Worm (Caenorhabditis elegans) whole organism, L4 larva: ENCODE results near the gene C16C8.11.
A peak's percentile ranks its signal among the peaks of the same experiment; 100 is the strongest.

Experiments used
- F44E2.7 ChIP-seq: fragments of 200-800 bp; sonication (Bioruptor generic); IDR thresholded peaks from 2 replicates; pipeline ENCODE4 v2.1.2; 2022; ENCODE audit warnings: missing genetic modification characterization, missing compliant biosample characterization
- F49E8.2 ChIP-seq: sonication (generic microtip); optimal IDR thresholded peaks from 2 replicates; lab custom pipeline; 2016; ENCODE audit warnings: missing compliant biosample characterization, mild to moderate bottlenecking, missing genetic modification characterization, borderline replicate concordance
- Y48G9A.11 ChIP-seq: fragments of 200-800 bp; sonication (Bioruptor generic); IDR thresholded peaks from 2 replicates; pipeline ENCODE4 v1.3.6; 2022; ENCODE audit warnings: missing genetic modification reagents, missing genetic modification characterization, missing compliant biosample characterization
- aha-1 ChIP-seq: fragments of 150-350 bp; peaks from one replicate; lab custom pipeline; 2014; ENCODE audit warnings: missing biosample characterization, missing genetic modification characterization
- arid-1 ChIP-seq: fragments of 200-800 bp; sonication (Bioruptor generic); conservative IDR thresholded peaks from 2 replicates; pipeline ENCODE4 v1.3.6; 2022; ENCODE audit warnings: missing genetic modification reagents, missing genetic modification characterization, missing compliant biosample characterization
- ceh-20 ChIP-seq: fragments of 200-800 bp; sonication (Bioruptor generic); IDR thresholded peaks from 2 replicates; pipeline ENCODE4 v1.3.6; 2022; ENCODE audit warnings: missing genetic modification reagents, missing genetic modification characterization, missing compliant biosample characterization
- ceh-28 ChIP-seq: fragments of 150-350 bp; optimal IDR thresholded peaks from 2 replicates; lab custom pipeline; 2014; ENCODE audit warnings: missing biosample characterization, missing genetic modification reagents, missing genetic modification characterization
- ceh-32 ChIP-seq: sonication (generic microtip); optimal IDR thresholded peaks from 2 replicates; lab custom pipeline; 2016; ENCODE audit warnings: mild to moderate bottlenecking, missing genetic modification characterization, missing compliant biosample characterization; ENCODE audit not compliant: poor library complexity
- ceh-44 ChIP-seq: fragments of 200-800 bp; sonication (Bioruptor generic); IDR thresholded peaks from 2 replicates; pipeline ENCODE4 v1.3.6; 2022; ENCODE audit warnings: missing genetic modification reagents, missing genetic modification characterization, missing compliant biosample characterization
- cey-2 ChIP-seq: sonication (generic microtip); optimal IDR thresholded peaks from 3 replicates; lab custom pipeline; 2017; ENCODE audit warnings: missing genetic modification characterization, mild to moderate bottlenecking, missing compliant biosample characterization, antibody characterized with exemption, borderline replicate concordance; ENCODE audit not compliant: insufficient read depth
- ctbp-1 ChIP-seq: fragments of 200-800 bp; sonication (Bioruptor generic); IDR thresholded peaks from 2 replicates; pipeline ENCODE4 v1.3.6; 2022; ENCODE audit warnings: missing genetic modification reagents, missing genetic modification characterization, missing compliant biosample characterization
- daf-16 ChIP-seq, 3 experiments: sonication (generic microtip); optimal IDR thresholded peaks; 2 replicates each; lab custom pipeline; 2016 to 2017; ENCODE audit warnings: missing genetic modification characterization in 3 of 3, missing genetic modification reagents in 3 of 3, mild to moderate bottlenecking in 2 of 3, missing compliant biosample characterization in 2 of 3, missing biosample characterization in 1 of 3, moderate library complexity in 1 of 3
- daf-19 ChIP-seq: fragments of 200-800 bp; sonication (Bioruptor generic); conservative IDR thresholded peaks from 2 replicates; pipeline ENCODE4 v1.3.6; 2022; ENCODE audit warnings: missing genetic modification characterization, missing compliant biosample characterization
- daf-8 ChIP-seq: fragments of 200-800 bp; sonication (Bioruptor generic); IDR thresholded peaks from 2 replicates; pipeline ENCODE4 v1.3.6; 2022; ENCODE audit warnings: missing genetic modification characterization, missing compliant biosample characterization
- dmd-6 ChIP-seq: fragments of 200-800 bp; sonication (Bioruptor generic); IDR thresholded peaks from 2 replicates; pipeline ENCODE4 v1.3.6; 2022; ENCODE audit warnings: missing genetic modification reagents, missing genetic modification characterization, missing compliant biosample characterization
- dmd-9 ChIP-seq: fragments of 200-800 bp; sonication (Bioruptor generic); IDR thresholded peaks from 2 replicates; pipeline ENCODE4 v1.3.6; 2022; ENCODE audit warnings: missing genetic modification reagents, missing genetic modification characterization, missing compliant biosample characterization
- dpl-1 ChIP-seq: fragments of 150-350 bp; optimal IDR thresholded peaks from 2 replicates; lab custom pipeline; 2014; ENCODE audit warnings: missing biosample characterization, missing genetic modification reagents, missing genetic modification characterization
- duxl-1 ChIP-seq: sonication (generic microtip); optimal IDR thresholded peaks from 2 replicates; lab custom pipeline; 2016; ENCODE audit warnings: mild to moderate bottlenecking, missing genetic modification characterization, moderate library complexity, missing compliant biosample characterization; ENCODE audit not compliant: poor library complexity
- dve-1 ChIP-seq: sonication (generic microtip); optimal IDR thresholded peaks from 2 replicates; lab custom pipeline; 2017; ENCODE audit warnings: antibody characterized with exemption, mild to moderate bottlenecking, missing genetic modification characterization, missing compliant biosample characterization; ENCODE audit not compliant: insufficient read depth
- gei-8 ChIP-seq: fragments of 200-800 bp; sonication (Bioruptor generic); optimal IDR thresholded peaks from 2 replicates; lab custom pipeline; 2018; ENCODE audit warnings: mild to moderate bottlenecking, missing genetic modification characterization, missing compliant biosample characterization
- hif-1 ChIP-seq, 2 experiments: sonication (generic microtip); optimal IDR thresholded peaks; 2 replicates each; lab custom pipeline; 2016 to 2017; ENCODE audit warnings: missing compliant biosample characterization in 2 of 2, missing genetic modification characterization in 2 of 2, missing genetic modification reagents in 2 of 2, missing genotype in 2 of 2, mild to moderate bottlenecking in 1 of 2
- hlh-30 ChIP-seq: sonication (generic microtip); optimal IDR thresholded peaks from 2 replicates; lab custom pipeline; 2017; ENCODE audit warnings: antibody characterized with exemption, mild to moderate bottlenecking, missing genetic modification characterization, missing compliant biosample characterization; ENCODE audit not compliant: insufficient read depth
- hmg-1.1 ChIP-seq: fragments of 200-800 bp; sonication (Bioruptor generic); IDR thresholded peaks from 2 replicates; pipeline ENCODE4 v1.3.6; 2022; ENCODE audit warnings: missing genetic modification reagents, missing genetic modification characterization, missing compliant biosample characterization
- lin-1 ChIP-seq: fragments of 200-800 bp; sonication (Bioruptor generic); IDR thresholded peaks from 2 replicates; pipeline ENCODE4 v1.3.6; 2022; ENCODE audit warnings: missing genetic modification reagents, missing genetic modification characterization, missing compliant biosample characterization
- lin-13 ChIP-seq: fragments of 150-350 bp; optimal IDR thresholded peaks from 2 replicates; lab custom pipeline; 2014; ENCODE audit warnings: missing biosample characterization, missing genetic modification reagents, missing genetic modification characterization
- lin-38 ChIP-seq: fragments of 200-800 bp; sonication (Bioruptor generic); IDR thresholded peaks from 2 replicates; pipeline ENCODE4 v1.3.6; 2022; ENCODE audit warnings: missing genetic modification reagents, missing genetic modification characterization, missing compliant biosample characterization
- lir-3 ChIP-seq: sonication (generic microtip); optimal IDR thresholded peaks from 2 replicates; lab custom pipeline; 2016; ENCODE audit warnings: mild to moderate bottlenecking, missing genetic modification characterization, missing compliant biosample characterization
- lsy-2 ChIP-seq, 2 experiments: fragments of 150-350 bp in 1 of 2; sonication (generic microtip) in 1 of 2; optimal IDR thresholded peaks; 2 replicates each; lab custom pipeline; 2014 to 2017; ENCODE audit warnings: missing biosample characterization in 2 of 2, missing genetic modification characterization in 2 of 2
- madf-9 ChIP-seq: fragments of 200-800 bp; sonication (Bioruptor generic); conservative IDR thresholded peaks from 2 replicates; pipeline ENCODE4 v1.3.6; 2022; ENCODE audit warnings: missing genetic modification reagents, missing genetic modification characterization, missing compliant biosample characterization
- mes-2 ChIP-seq: sonication (generic microtip); optimal IDR thresholded peaks from 2 replicates; lab custom pipeline; 2016; ENCODE audit warnings: missing genotype, mild to moderate bottlenecking, missing genetic modification characterization, missing compliant biosample characterization; ENCODE audit not compliant: poor library complexity, severe bottlenecking
- mxl-3 ChIP-seq: fragments of 200-800 bp; sonication (Bioruptor generic); optimal IDR thresholded peaks from 2 replicates; lab custom pipeline; 2018; ENCODE audit warnings: mild to moderate bottlenecking, missing genetic modification characterization, missing compliant biosample characterization
- nhr-102 ChIP-seq: sonication (generic microtip); optimal IDR thresholded peaks from 2 replicates; lab custom pipeline; 2016; ENCODE audit warnings: mild to moderate bottlenecking, missing genetic modification characterization, moderate library complexity, missing compliant biosample characterization
- nhr-25 ChIP-seq: sonication (generic microtip); optimal IDR thresholded peaks from 2 replicates; lab custom pipeline; 2017; ENCODE audit warnings: missing genetic modification characterization, mild to moderate bottlenecking, missing compliant biosample characterization, antibody characterized with exemption, moderate library complexity, borderline replicate concordance; ENCODE audit not compliant: insufficient read depth
- nhr-28 ChIP-seq: fragments of 150-350 bp; optimal IDR thresholded peaks from 2 replicates; lab custom pipeline; 2014; ENCODE audit warnings: missing biosample characterization, missing genetic modification characterization
- nhr-41 ChIP-seq: fragments of 200-800 bp; sonication (Bioruptor generic); IDR thresholded peaks from 2 replicates; pipeline ENCODE4 v1.3.6; 2022; ENCODE audit warnings: missing genetic modification reagents, missing genetic modification characterization, missing compliant biosample characterization
- nhr-48 ChIP-seq: sonication (generic microtip); optimal IDR thresholded peaks from 2 replicates; lab custom pipeline; 2016; ENCODE audit warnings: mild to moderate bottlenecking, missing genetic modification characterization, missing compliant biosample characterization
- pha-4 ChIP-seq, 2 experiments: fragments of 150-350 bp in 1 of 2; fragments of 200-800 bp in 1 of 2; sonication (Bioruptor generic) in 1 of 2; IDR thresholded peaks in 1 of 2; optimal IDR thresholded peaks in 1 of 2; 2 replicates each; pipeline versions ENCODE4 v1.3.6 to Lab custom; 2014 to 2022; ENCODE audit warnings: missing genetic modification characterization in 2 of 2, missing genetic modification reagents in 2 of 2, missing biosample characterization in 1 of 2, missing compliant biosample characterization in 1 of 2
- rbr-2 ChIP-seq: sonication (generic microtip); optimal IDR thresholded peaks from 2 replicates; lab custom pipeline; 2016; ENCODE audit warnings: missing genotype, missing genetic modification characterization, missing compliant biosample characterization
- saeg-2 ChIP-seq: fragments of 200-800 bp; sonication (Bioruptor generic); IDR thresholded peaks from 2 replicates; pipeline ENCODE4 v1.3.6; 2022; ENCODE audit warnings: missing genetic modification reagents, missing genetic modification characterization, missing compliant biosample characterization
- sdz-12 ChIP-seq: fragments of 200-800 bp; sonication (Bioruptor generic); optimal IDR thresholded peaks from 2 replicates; lab custom pipeline; 2018; ENCODE audit warnings: mild to moderate bottlenecking, missing genetic modification characterization, missing compliant biosample characterization
- set-16 ChIP-seq: fragments of 200-800 bp; sonication (Bioruptor generic); IDR thresholded peaks from 2 replicates; pipeline ENCODE4 v1.3.6; 2022; ENCODE audit warnings: missing genetic modification reagents, missing genetic modification characterization, missing compliant biosample characterization
- spr-3 ChIP-seq: fragments of 200-800 bp; sonication (Bioruptor generic); optimal IDR thresholded peaks from 2 replicates; lab custom pipeline; 2018; ENCODE audit warnings: mild to moderate bottlenecking, missing genetic modification characterization, missing compliant biosample characterization
- tag-97 ChIP-seq: fragments of 200-800 bp; sonication (Bioruptor generic); IDR thresholded peaks from 2 replicates; pipeline ENCODE4 v1.3.6; 2022; ENCODE audit warnings: missing genetic modification characterization, missing compliant biosample characterization
- tra-1 ChIP-seq: fragments of 200-800 bp; sonication (Bioruptor generic); IDR thresholded peaks from 2 replicates; pipeline ENCODE4 v1.3.6; 2022; ENCODE audit warnings: missing genetic modification reagents, missing genetic modification characterization, missing compliant biosample characterization
- zip-11 ChIP-seq: fragments of 200-800 bp; sonication (Bioruptor generic); IDR thresholded peaks from 2 replicates; pipeline ENCODE4 v1.3.6; 2022; ENCODE audit warnings: missing genetic modification characterization, missing compliant biosample characterization
- ztf-7 ChIP-seq: fragments of 150-350 bp; optimal IDR thresholded peaks from 2 replicates; lab custom pipeline; 2014; ENCODE audit warnings: missing biosample characterization, missing genetic modification characterization

Gene C16C8.11

DNA sequence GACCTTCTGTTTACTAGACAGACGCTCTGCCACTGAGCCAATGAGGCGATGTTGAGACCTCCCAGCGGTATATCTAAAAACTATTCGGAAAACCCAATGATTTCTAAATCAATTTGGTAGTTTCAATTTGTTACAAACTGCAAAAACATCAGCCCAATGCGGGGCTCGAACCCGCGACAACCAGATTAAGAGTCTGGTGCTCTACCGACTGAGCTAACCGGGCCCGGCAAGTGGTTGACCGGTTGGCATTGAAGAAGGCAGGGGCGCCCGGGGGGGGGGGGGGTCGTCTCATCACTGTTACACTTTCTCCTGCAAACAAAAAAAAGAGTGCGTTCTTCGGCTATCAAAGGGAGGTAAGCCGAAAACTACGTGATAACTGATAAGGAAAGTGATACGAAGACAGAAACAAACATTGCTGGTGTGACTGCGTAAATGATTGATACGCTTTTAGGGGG lies 14.2 kb upstream of the C16C8.11 start (continued):
- peak; percentile 53; the same call in 1 of the 2 replicates for TF ChIP-seq saeg-2 (GFP tag; lab: Robert Waterston, UW)
- no peak for TF ChIP-seq daf-8 (GFP tag; lab: Robert Waterston, UW)
- no peak for TF ChIP-seq tag-97 (GFP tag; lab: Robert Waterston, UW)
- TF ChIP-seq ceh-32 (tag; lab: Kevin White, UChicago), result no peak
- peak; percentile 37 for TF ChIP-seq mes-2 (tag; lab: Kevin White, UChicago)
- peak; percentile 38 for TF ChIP-seq mxl-3 (GFP tag; lab: Kevin White, UChicago)
- TF ChIP-seq set-16 (GFP tag; lab: Robert Waterston, UW), result peak; percentile 95
- peak; percentile 62 for TF ChIP-seq spr-3
- peak; percentile 84 for TF ChIP-seq Y48G9A.11 (GFP tag; lab: Robert Waterston, UW)
- TF ChIP-seq lsy-2 (tag; optimal IDR thresholded peaks at IDR 0.05; lab: Kevin White, UChicago), result peak in 1 of 2 experiments; percentile 63
- TF ChIP-seq aha-1 (tag; lab: Kevin White, UChicago), result peak; percentile 71
- TF ChIP-seq lin-13 (GFP tag; lab: Kevin White, UChicago), result peak; percentile 58
- peak; percentile 73 for TF ChIP-seq duxl-1 (tag; lab: Kevin White, UChicago)
- TF ChIP-seq hmg-1.1, result peak; percentile 75; the same call in 1 of the 2 replicates
- TF ChIP-seq hif-1 (tag; optimal IDR thresholded peaks at IDR 0.05; lab: Kevin White, UChicago), result peak in 1 of 2 experiments; percentile 52
- no peak for TF ChIP-seq cey-2
- peak; percentile 55 for TF ChIP-seq dve-1 (tag; lab: Kevin White, UChicago)
- no peak for TF ChIP-seq dpl-1
- TF ChIP-seq ctbp-1 (GFP tag; lab: Robert Waterston, UW), result peak; percentile 67
- no peak for TF ChIP-seq arid-1 (GFP tag; lab: Robert Waterston, UW)
- peak; percentile 78 for TF ChIP-seq dmd-9 (GFP tag; lab: Robert Waterston, UW)
- TF ChIP-seq pha-4 (GFP tag; IDR thresholded peaks at IDR 0.05; lab: Robert Waterston, UW), result peak; percentile 85
- no peak for TF ChIP-seq pha-4 (tag; optimal IDR thresholded peaks at IDR 0.05; lab: Kevin White, UChicago)
- TF ChIP-seq sdz-12, result peak; percentile 40
- peak; percentile 26; the same call in 1 of the 2 replicates for TF ChIP-seq madf-9 (GFP tag; lab: Robert Waterston, UW)
- no peak for TF ChIP-seq ztf-7 (tag; lab: Kevin White, UChicago)
- TF ChIP-seq hlh-30 (tag; lab: Kevin White, UChicago), result peak; percentile 30
- TF ChIP-seq daf-19 (GFP tag; lab: Robert Waterston, UW), result no peak; the same call in 1 of the 2 replicates
- TF ChIP-seq lin-1 (GFP tag; lab: Robert Waterston, UW), result 0 out of 2 replicates have a peak, but pooled peaks have one; percentile 65
- peak; percentile 68 for TF ChIP-seq nhr-28
- TF ChIP-seq ceh-28 (tag; lab: Kevin White, UChicago), result no peak
- peak; percentile 50 for TF ChIP-seq nhr-102 (tag; lab: Kevin White, UChicago)
- TF ChIP-seq tra-1 (GFP tag; lab: Robert Waterston, UW), result peak; percentile 90
- TF ChIP-seq nhr-48 (tag; lab: Kevin White, UChicago), result peak; percentile 4
- TF ChIP-seq zip-11, result no peak
- peak; percentile 59; the same call in 1 of the 2 replicates for TF ChIP-seq ceh-20 (GFP tag; lab: Robert Waterston, UW)
- 0 out of 2 replicates have a peak, but pooled peaks have one; percentile 45 for TF ChIP-seq nhr-41
- no peak for TF ChIP-seq nhr-25 (tag; lab: Kevin White, UChicago)
- peak; percentile 48 for TF ChIP-seq rbr-2 (tag; lab: Kevin White, UChicago)
- TF ChIP-seq lir-3, result peak; percentile 48
- peak; percentile 81 for TF ChIP-seq dmd-6 (GFP tag; lab: Robert Waterston, UW)
- TF ChIP-seq ceh-44 (GFP tag; lab: Robert Waterston, UW), result peak; percentile 54; the same call in 1 of the 2 replicates
- TF ChIP-seq F44E2.7 (GFP tag; lab: Robert Waterston, UW), result peak; percentile 77; the same call in 1 of the 2 replicates
- TF ChIP-seq gei-8 (GFP tag; lab: Kevin White, UChicago), result peak; percentile 91
- TF ChIP-seq lin-38 (GFP tag; lab: Robert Waterston, UW), result peak; percentile 81
- TF ChIP-seq daf-16 (GFP tag; optimal IDR thresholded peaks at IDR 0.05; lab: Kevin White, UChicago), result peak; percentile 63 to 90
- TF ChIP-seq daf-16 (tag; optimal IDR thresholded peaks at IDR 0.05; lab: Kevin White, UChicago), result peak; percentile 76
- peak; percentile 8 for TF ChIP-seq F49E8.2 (tag; lab: Kevin White, UChicago)
